Worm (Caenorhabditis elegans): ENCODE measurements around the gene srh-289.

srh-289 gene

ce11 chrV:17793986-17794385, at the start of gene srh-289:
Gene srh-289 (minus strand): TSS chrV:17794086.
- TF ChIP-seq ceh-43 (GFP tag; optimal IDR thresholded peaks at IDR 0.05) (no peak), lin-13 (tag; optimal IDR thresholded peaks at IDR 0.05) (no peak), zip-8 (tag; optimal IDR thresholded peaks at IDR 0.05) (no peak), cnd-1 (tag; optimal IDR thresholded peaks at IDR 0.05) (no peak), ceh-83 (GFP tag; optimal IDR thresholded peaks at IDR 0.05) (no peak), mab-5 (tag; optimal IDR thresholded peaks at IDR 0.05) (no peak), bed-3 (GFP tag; optimal IDR thresholded peaks at IDR 0.05) (no peak), lsy-2 (tag; optimal IDR thresholded peaks at IDR 0.05) (no peak), drap-1 (GFP tag; optimal IDR thresholded peaks at IDR 0.05) (no peak), ceh-39 (tag; optimal IDR thresholded peaks at IDR 0.05) (no peak), hlh-1 (tag; optimal IDR thresholded peaks at IDR 0.05) (no peak), sem-2 (GFP tag; optimal IDR thresholded peaks at IDR 0.05) (no peak), ham-2 (GFP tag; optimal IDR thresholded peaks at IDR 0.05) (no peak), nhr-12 (tag; optimal IDR thresholded peaks at IDR 0.05) (no peak), mls-2 (tag; optimal IDR thresholded peaks at IDR 0.05) (no peak)

ce11 chrV:17831350-17831749, 37.5 kb upstream of the srh-289 start, which contains the start of gene srh-303:
Gene srh-303 (plus strand): TSS chrV:17831650.
- TF ChIP-seq nhr-28 (tag; optimal IDR thresholded peaks at IDR 0.05) (no peak), mls-2 (tag; optimal IDR thresholded peaks at IDR 0.05) (no peak), pha-4 (tag; optimal IDR thresholded peaks at IDR 0.05) (no peak), elt-1 (tag; optimal IDR thresholded peaks at IDR 0.05; ENCODE audit: borderline replicate concordance, insufficient read depth) (no peak), mep-1 (tag; optimal IDR thresholded peaks at IDR 0.05) (no peak), unc-120 (tag; optimal IDR thresholded peaks at IDR 0.05; ENCODE audit: poor library complexity, severe bottlenecking) (no peak), lin-13 (tag; optimal IDR thresholded peaks at IDR 0.05) (no peak), flh-1 (GFP tag; optimal IDR thresholded peaks at IDR 0.05) (no peak), nhr-76 (tag; optimal IDR thresholded peaks at IDR 0.05) (no peak), ham-2 (GFP tag; optimal IDR thresholded peaks at IDR 0.05) (no peak), ztf-11 (tag; optimal IDR thresholded peaks at IDR 0.05) (no peak), tbx-8 (GFP tag; optimal IDR thresholded peaks at IDR 0.05) (no peak), sem-2 (GFP tag; optimal IDR thresholded peaks at IDR 0.05) (no peak)

- TF ChIP-seq zip-8 (tag; optimal IDR thresholded peaks at IDR 0.05), result no peak
- no peak for TF ChIP-seq ham-2 (GFP tag; optimal IDR thresholded peaks at IDR 0.05)
- no peak for TF ChIP-seq blmp-1 (tag; optimal IDR thresholded peaks at IDR 0.05)
- no peak for TF ChIP-seq sem-2 (GFP tag; optimal IDR thresholded peaks at IDR 0.05)
- no peak for TF ChIP-seq lin-32 (GFP tag; optimal IDR thresholded peaks at IDR 0.05)
- TF ChIP-seq flh-1 (GFP tag; optimal IDR thresholded peaks at IDR 0.05), result no peak
- no peak for TF ChIP-seq M03D4.4 (tag; optimal IDR thresholded peaks at IDR 0.05)
- TF ChIP-seq nhr-12 (tag; optimal IDR thresholded peaks at IDR 0.05), result no peak
Measured at ce11 chrV:17828310-17828709, 34.4 kb upstream of the srh-289 start, which contains the start of gene srh-304. Gene srh-304 (plus strand): TSS chrV:17828610.

ce11 chrV:17824610-17825009, 30.7 kb upstream of the srh-289 start, which contains the start of gene srh-301:
Gene srh-301 (plus strand): TSS chrV:17824910.
- TF ChIP-seq nhr-237 (tag; optimal IDR thresholded peaks at IDR 0.05), result no peak
- TF ChIP-seq nhr-28 (tag; optimal IDR thresholded peaks at IDR 0.05), result no peak
- no peak for TF ChIP-seq blmp-1 (tag; optimal IDR thresholded peaks at IDR 0.05)
- no peak for TF ChIP-seq ham-2 (GFP tag; optimal IDR thresholded peaks at IDR 0.05)
- TF ChIP-seq M03D4.4 (tag; optimal IDR thresholded peaks at IDR 0.05), result no peak
- TF ChIP-seq elt-1 (tag; optimal IDR thresholded peaks at IDR 0.05; ENCODE audit: borderline replicate concordance, insufficient read depth), result no peak
- TF ChIP-seq drap-1 (GFP tag; optimal IDR thresholded peaks at IDR 0.05), result no peak
- TF ChIP-seq unc-62 (GFP tag; optimal IDR thresholded peaks at IDR 0.05), result no peak
- TF ChIP-seq nhr-12 (tag; optimal IDR thresholded peaks at IDR 0.05), result no peak
- TF ChIP-seq mep-1 (tag; optimal IDR thresholded peaks at IDR 0.05), result no peak
- no peak for TF ChIP-seq hlh-1 (tag; optimal IDR thresholded peaks at IDR 0.05)
- TF ChIP-seq nhr-76 (tag; optimal IDR thresholded peaks at IDR 0.05), result no peak
- TF ChIP-seq pha-4 (tag; optimal IDR thresholded peaks at IDR 0.05), result no peak
- no peak for TF ChIP-seq tbx-8 (GFP tag; optimal IDR thresholded peaks at IDR 0.05)
- no peak for TF ChIP-seq mls-2 (tag; optimal IDR thresholded peaks at IDR 0.05)

- TF ChIP-seq unc-120 (tag; optimal IDR thresholded peaks at IDR 0.05; ENCODE audit: poor library complexity, severe bottlenecking) (no peak), mab-5 (tag; optimal IDR thresholded peaks at IDR 0.05) (no peak), unc-39 (tag; optimal IDR thresholded peaks at IDR 0.05) (no peak), pha-4 (tag; optimal IDR thresholded peaks at IDR 0.05) (no peak), ceh-83 (GFP tag; optimal IDR thresholded peaks at IDR 0.05) (no peak), snpc-4 (tag; optimal IDR thresholded peaks at IDR 0.05) (no peak), ceh-39 (tag; optimal IDR thresholded peaks at IDR 0.05) (no peak), cnd-1 (tag; optimal IDR thresholded peaks at IDR 0.05) (no peak), blmp-1 (tag; optimal IDR thresholded peaks at IDR 0.05) (no peak), mls-2 (tag; optimal IDR thresholded peaks at IDR 0.05) (no peak), tbx-8 (GFP tag; optimal IDR thresholded peaks at IDR 0.05) (no peak), ceh-43 (GFP tag; optimal IDR thresholded peaks at IDR 0.05) (no peak), ham-2 (GFP tag; optimal IDR thresholded peaks at IDR 0.05) (no peak)
Measured at ce11 chrV:17821805-17822204, 27.9 kb upstream of the srh-289 start, which contains the start of gene srh-300. Gene srh-300 (plus strand): TSS chrV:17822105.
